Fruit fly (Drosophila melanogaster): ENCODE data around the gene CG8507.
A peak's percentile ranks its signal among the peaks of the same experiment; 100 is the strongest.

CG8507 gene

dm6 chr3R:9777941-9778360 lies 13.3 kb upstream of the CG8507 start, which contains the start of gene RpS29:
Gene RpS29, plus strand, starts transcription at chr3R:9778042.
- TF ChIP-seq N (GFP tag; optimal IDR thresholded peaks at IDR 0.05) (no peak), woc (GFP tag; optimal IDR thresholded peaks at IDR 0.05) (no peak), CrebA (GFP tag; optimal IDR thresholded peaks at IDR 0.05; ENCODE audit: borderline replicate concordance) (no peak), tai (GFP tag; optimal IDR thresholded peaks at IDR 0.05) (no peak), GATAd (GFP tag; optimal IDR thresholded peaks at IDR 0.05) (no peak), Sp1 (GFP tag; optimal IDR thresholded peaks at IDR 0.05) (peak; percentile 72), Hr83 (GFP tag; optimal IDR thresholded peaks at IDR 0.05; ENCODE audit: poor library complexity, severe bottlenecking) (peak; percentile 98), fru (GFP tag; optimal IDR thresholded peaks at IDR 0.05) (peak; percentile 72), dl (GFP tag; optimal IDR thresholded peaks at IDR 0.05; ENCODE audit: insufficient read depth in 1 of 2, partially characterized antibody in 2 of 2) (no peak), lola (GFP tag; optimal IDR thresholded peaks at IDR 0.05) (no peak), Hnf4 (GFP tag; optimal IDR thresholded peaks at IDR 0.05) (peak; percentile 84), Vsx2 (GFP tag; optimal IDR thresholded peaks at IDR 0.05; ENCODE audit: partially characterized antibody) (no peak), Abd-B (GFP tag; optimal IDR thresholded peaks at IDR 0.05) (no peak), Myc (optimal IDR thresholded peaks at IDR 0.05) (peak; percentile 70), OdsH (GFP tag; optimal IDR thresholded peaks at IDR 0.05) (peak; percentile 73), psq (GFP tag; optimal IDR thresholded peaks at IDR 0.05) (peak; percentile 68), br (GFP tag; optimal IDR thresholded peaks at IDR 0.05) (peak; percentile 83), foxo (GFP tag; optimal IDR thresholded peaks at IDR 0.05) (peak in 1 of 2 experiments; percentile 91), dsf (GFP tag; optimal IDR thresholded peaks at IDR 0.05; ENCODE audit: borderline replicate concordance) (peak; percentile 48), HLH106 (tag; optimal IDR thresholded peaks at IDR 0.05) (peak; percentile 72), Dfd (GFP tag; optimal IDR thresholded peaks at IDR 0.05) (no peak), ey (GFP tag; optimal IDR thresholded peaks at IDR 0.05) (peak; percentile 77), usp (GFP tag; optimal IDR thresholded peaks at IDR 0.05) (no peak), pan (optimal IDR thresholded peaks at IDR 0.05) (no peak), dmrt93B (GFP tag; optimal IDR thresholded peaks at IDR 0.05) (peak; percentile 74), CG9705 (GFP tag; optimal IDR thresholded peaks at IDR 0.05) (peak; percentile 85), rgr (GFP tag; optimal IDR thresholded peaks at IDR 0.05) (peak; percentile 87), sage (GFP tag; optimal IDR thresholded peaks at IDR 0.05) (no peak), CG32264 (GFP tag; optimal IDR thresholded peaks at IDR 0.05) (no peak), Dif (GFP tag; optimal IDR thresholded peaks at IDR 0.05; ENCODE audit: partially characterized antibody) (peak; percentile 28), Mio (GFP tag; optimal IDR thresholded peaks at IDR 0.05) (no peak), Rel (GFP tag; optimal IDR thresholded peaks at IDR 0.05) (no peak), Rel (tag; optimal IDR thresholded peaks at IDR 0.05) (peak; percentile 69), sv (GFP tag; optimal IDR thresholded peaks at IDR 0.05) (peak; percentile 83), Hr78 (GFP tag; optimal IDR thresholded peaks at IDR 0.05) (no peak), brk (GFP tag; optimal IDR thresholded peaks at IDR 0.05) (no peak), h (GFP tag; optimal IDR thresholded peaks at IDR 0.05) (peak; percentile 86), jim (GFP tag; optimal IDR thresholded peaks at IDR 0.05) (peak; percentile 92), Jra (GFP tag; optimal IDR thresholded peaks at IDR 0.05) (peak; percentile 67)

dm6 chr3R:9779764-9780163 lies 11.5 kb upstream of the CG8507 start, which contains the start of gene CG12947:
Gene CG12947, plus strand, starts transcription at chr3R:9780064.
- TF ChIP-seq CrebA (GFP tag; optimal IDR thresholded peaks at IDR 0.05; ENCODE audit: borderline replicate concordance) (no peak), dmrt93B (GFP tag; optimal IDR thresholded peaks at IDR 0.05) (no peak), Jra (GFP tag; optimal IDR thresholded peaks at IDR 0.05) (no peak), lola (GFP tag; optimal IDR thresholded peaks at IDR 0.05) (no peak), rgr (GFP tag; optimal IDR thresholded peaks at IDR 0.05) (no peak), psq (GFP tag; optimal IDR thresholded peaks at IDR 0.05) (no peak), tai (GFP tag; optimal IDR thresholded peaks at IDR 0.05) (no peak), Dfd (GFP tag; optimal IDR thresholded peaks at IDR 0.05) (no peak), Vsx2 (GFP tag; optimal IDR thresholded peaks at IDR 0.05; ENCODE audit: partially characterized antibody) (no peak), Mio (GFP tag; optimal IDR thresholded peaks at IDR 0.05) (no peak)
